Worm (Caenorhabditis elegans) whole organism, L1 larva: Measurements from ENCODE around the gene rgs-3.

Experiments
- C16A3.4 ChIP-seq: fragments of 150-350 bp; optimal IDR thresholded peaks from 2 replicates; lab custom pipeline; 2014; ENCODE audit warnings: missing biosample characterization, missing genetic modification characterization
- aha-1 ChIP-seq: fragments of 150-350 bp; optimal IDR thresholded peaks from 2 replicates; lab custom pipeline; 2014; ENCODE audit warnings: missing biosample characterization, missing genetic modification characterization
- aly-2 ChIP-seq: fragments of 150-350 bp; optimal IDR thresholded peaks from 2 replicates; lab custom pipeline; 2014; ENCODE audit warnings: missing biosample characterization, missing genetic modification characterization
- ama-1 ChIP-seq: fragments of 150-350 bp; optimal IDR thresholded peaks from 2 replicates; lab custom pipeline; 2014
- blmp-1 ChIP-seq: fragments of 150-350 bp; optimal IDR thresholded peaks from 2 replicates; lab custom pipeline; 2014; ENCODE audit warnings: missing biosample characterization, missing genetic modification characterization
- ceh-63 ChIP-seq: fragments of 200-800 bp; sonication (Bioruptor generic); optimal IDR thresholded peaks from 2 replicates; lab custom pipeline; 2018; ENCODE audit warnings: mild to moderate bottlenecking, missing genetic modification characterization, missing compliant biosample characterization
- dpl-1 ChIP-seq, 3 experiments: fragments of 150-350 bp in 2 of 3; sonication (generic microtip) in 1 of 3; optimal IDR thresholded peaks; 2 replicates each; lab custom pipeline; 2014 to 2017; ENCODE audit warnings: missing biosample characterization in 3 of 3, missing genetic modification characterization in 3 of 3, missing genetic modification reagents in 3 of 3
- dsc-1 ChIP-seq: sonication (generic microtip); optimal IDR thresholded peaks from 2 replicates; lab custom pipeline; 2016; ENCODE audit warnings: mild to moderate bottlenecking, missing genetic modification characterization, missing compliant biosample characterization
- efl-1 ChIP-seq, 4 experiments: fragments of 150-350 bp; optimal IDR thresholded peaks in 3 of 4; peaks in 1 of 4; 1 replicate in 1 of 4; 2 replicates in 3 of 4; lab custom pipeline; 2014; ENCODE audit warnings: missing biosample characterization in 2 of 4, missing genetic modification characterization in 2 of 4, missing genetic modification reagents in 2 of 4
- efl-3 ChIP-seq: fragments of 200-800 bp; sonication (Bioruptor generic); optimal IDR thresholded peaks from 2 replicates; lab custom pipeline; 2018; ENCODE audit warnings: mild to moderate bottlenecking, missing genetic modification characterization, missing compliant biosample characterization
- egl-13 ChIP-seq: sonication (generic microtip); optimal IDR thresholded peaks from 2 replicates; lab custom pipeline; 2016; ENCODE audit warnings: missing genotype, missing genetic modification reagents, missing genetic modification characterization, missing compliant biosample characterization
- elt-2 ChIP-seq: sonication (generic microtip); optimal IDR thresholded peaks from 2 replicates; lab custom pipeline; 2016; ENCODE audit warnings: missing genetic modification characterization, mild to moderate bottlenecking, inconsistent platforms, missing compliant biosample characterization, missing genetic modification reagents
- fkh-4 ChIP-seq: sonication (generic microtip); optimal IDR thresholded peaks from 2 replicates; lab custom pipeline; 2016; ENCODE audit warnings: missing compliant biosample characterization, missing genetic modification characterization, borderline replicate concordance
- grh-1 ChIP-seq: fragments of 200-800 bp; sonication (Bioruptor generic); IDR thresholded peaks from 2 replicates; pipeline ENCODE4 v1.3.6; 2022; ENCODE audit warnings: missing genetic modification reagents, missing genetic modification characterization, missing compliant biosample characterization
- jun-1 ChIP-seq: fragments of 150-350 bp; optimal IDR thresholded peaks from 2 replicates; lab custom pipeline; 2014; ENCODE audit warnings: missing biosample characterization, missing genetic modification reagents, missing genetic modification characterization
- lin-13 ChIP-seq: fragments of 150-350 bp; optimal IDR thresholded peaks from 2 replicates; lab custom pipeline; 2014; ENCODE audit warnings: missing biosample characterization, missing genetic modification reagents, missing genetic modification characterization
- lin-14 ChIP-seq: fragments of 200-800 bp; sonication (Bioruptor generic); optimal IDR thresholded peaks from 2 replicates; lab custom pipeline; 2018; ENCODE audit warnings: mild to moderate bottlenecking, missing genetic modification characterization, moderate library complexity, missing compliant biosample characterization
- lin-15B ChIP-seq: fragments of 150-350 bp; sonication (generic microtip); optimal IDR thresholded peaks from 3 replicates; lab custom pipeline; 2014; ENCODE audit warnings: missing biosample characterization, missing genetic modification characterization
- lin-35 ChIP-seq, 2 experiments: fragments of 150-350 bp; optimal IDR thresholded peaks; 2 replicates each; lab custom pipeline; 2014; ENCODE audit warnings: missing biosample characterization in 2 of 2, missing genetic modification characterization in 2 of 2, missing genetic modification reagents in 2 of 2
- lin-39 ChIP-seq: fragments of 150-350 bp; optimal IDR thresholded peaks from 2 replicates; lab custom pipeline; 2014; ENCODE audit warnings: missing biosample characterization, missing genetic modification reagents, missing genetic modification characterization
- lir-3 ChIP-seq: sonication (generic microtip); optimal IDR thresholded peaks from 2 replicates; lab custom pipeline; 2016; ENCODE audit warnings: mild to moderate bottlenecking, missing genetic modification characterization, moderate library complexity, missing compliant biosample characterization; ENCODE audit not compliant: poor library complexity
- lsy-2 ChIP-seq, 2 experiments: fragments of 150-350 bp; optimal IDR thresholded peaks; 2 replicates each; lab custom pipeline; 2014; ENCODE audit warnings: missing biosample characterization in 2 of 2, missing genetic modification characterization in 2 of 2
- mab-9 ChIP-seq: fragments of 200-800 bp; sonication (Bioruptor generic); IDR thresholded peaks from 2 replicates; pipeline ENCODE4 v1.3.6; 2022; ENCODE audit warnings: missing genetic modification reagents, missing genetic modification characterization, missing compliant biosample characterization
- nhr-11 ChIP-seq: fragments of 150-350 bp; optimal IDR thresholded peaks from 2 replicates; lab custom pipeline; 2014; ENCODE audit warnings: missing biosample characterization, missing genetic modification characterization
- nhr-12 ChIP-seq: sonication (generic microtip); optimal IDR thresholded peaks from 2 replicates; lab custom pipeline; 2017; ENCODE audit warnings: missing biosample characterization, missing genetic modification characterization
- nhr-19 ChIP-seq: fragments of 200-800 bp; sonication (Bioruptor generic); conservative IDR thresholded peaks from 2 replicates; pipeline ENCODE4 v1.3.6; 2022; ENCODE audit warnings: missing genetic modification characterization, missing compliant biosample characterization
- nhr-28 ChIP-seq: fragments of 150-350 bp; optimal IDR thresholded peaks from 2 replicates; lab custom pipeline; 2014; ENCODE audit warnings: missing biosample characterization, missing genetic modification characterization
- nhr-47 ChIP-seq: sonication (generic microtip); optimal IDR thresholded peaks from 2 replicates; lab custom pipeline; 2016; ENCODE audit warnings: mild to moderate bottlenecking, missing genetic modification characterization, moderate library complexity, missing compliant biosample characterization
- nhr-71 ChIP-seq: sonication (generic microtip); optimal IDR thresholded peaks from 2 replicates; lab custom pipeline; 2016; ENCODE audit warnings: mild to moderate bottlenecking, missing genetic modification characterization, moderate library complexity, missing compliant biosample characterization
- nhr-77 ChIP-seq: fragments of 150-350 bp; optimal IDR thresholded peaks from 2 replicates; lab custom pipeline; 2014; ENCODE audit warnings: missing biosample characterization, missing genetic modification characterization
- pag-3 ChIP-seq: sonication (generic microtip); optimal IDR thresholded peaks from 2 replicates; lab custom pipeline; 2017; ENCODE audit warnings: missing genetic modification characterization, mild to moderate bottlenecking, missing compliant biosample characterization, antibody characterized with exemption, borderline replicate concordance; ENCODE audit not compliant: insufficient read depth
- pax-3 ChIP-seq: fragments of 200-800 bp; sonication (Bioruptor generic); optimal IDR thresholded peaks from 2 replicates; lab custom pipeline; 2018; ENCODE audit warnings: mild to moderate bottlenecking, missing genetic modification characterization, moderate library complexity, missing compliant biosample characterization
- pqm-1 ChIP-seq: sonication (generic microtip); optimal IDR thresholded peaks from 3 replicates; lab custom pipeline; 2017; ENCODE audit warnings: missing biosample characterization, missing genetic modification characterization
- rnt-1 ChIP-seq: sonication (generic microtip); optimal IDR thresholded peaks from 2 replicates; lab custom pipeline; 2016; ENCODE audit warnings: mild to moderate bottlenecking, missing genetic modification characterization, moderate library complexity, missing compliant biosample characterization
- sptf-1 ChIP-seq: fragments of 150-350 bp; optimal IDR thresholded peaks from 2 replicates; lab custom pipeline; 2014; ENCODE audit warnings: missing biosample characterization, missing genetic modification characterization
- swsn-7 ChIP-seq: sonication (generic microtip); optimal IDR thresholded peaks from 2 replicates; lab custom pipeline; 2016; ENCODE audit warnings: missing genetic modification characterization, missing compliant biosample characterization
- tbx-2 ChIP-seq: sonication (generic microtip); optimal IDR thresholded peaks from 2 replicates; lab custom pipeline; 2016; ENCODE audit warnings: missing genetic modification characterization, missing compliant biosample characterization
- vab-15 ChIP-seq: sonication (generic microtip); optimal IDR thresholded peaks from 2 replicates; lab custom pipeline; 2017; ENCODE audit warnings: missing genotype, mild to moderate bottlenecking, missing genetic modification characterization, missing compliant biosample characterization
- ztf-11 ChIP-seq, 2 experiments: sonication (generic microtip); optimal IDR thresholded peaks; 2 replicates each; lab custom pipeline; 2016 to 2017; ENCODE audit warnings: missing genetic modification characterization in 2 of 2, missing biosample characterization in 1 of 2, missing compliant biosample characterization in 1 of 2
- ztf-4 ChIP-seq: fragments of 150-350 bp; optimal IDR thresholded peaks from 2 replicates; lab custom pipeline; 2014; ENCODE audit warnings: missing biosample characterization, missing genetic modification characterization

rgs-3 gene

ce11 chrII:6122641-6123424, 23.2 kb downstream of the rgs-3 start (continued):
- TF ChIP-seq nhr-19 (GFP tag; lab: Robert Waterston, UW) (no peak), ama-1 (no peak), pqm-1 (tag; lab: Kevin White, UChicago) (peak; percentile 96), efl-1 (optimal IDR thresholded peaks at IDR 0.05; lab: Kevin White, UChicago) (peak; percentile 3 to 34), efl-1 (GFP tag; optimal IDR thresholded peaks at IDR 0.05 in 1 of 2; lab: Kevin White, UChicago) (peak in 1 of 2 experiments; percentile 21), dpl-1 (GFP tag; optimal IDR thresholded peaks at IDR 0.05; lab: Kevin White, UChicago) (peak in 1 of 3 experiments; percentile 30), C16A3.4 (peak; percentile 16), grh-1 (GFP tag; lab: Robert Waterston, UW) (no peak), efl-3 (GFP tag; lab: Kevin White, UChicago) (no peak), nhr-12 (tag; lab: Kevin White, UChicago) (no peak), pax-3 (tag; lab: Kevin White, UChicago) (no peak), nhr-47 (tag; lab: Kevin White, UChicago) (peak; percentile 10), rnt-1 (tag; lab: Kevin White, UChicago) (no peak), fkh-4 (tag; lab: Kevin White, UChicago) (no peak), dsc-1 (tag; lab: Kevin White, UChicago) (no peak), nhr-71 (tag; lab: Kevin White, UChicago) (no peak), sptf-1 (tag; lab: Kevin White, UChicago) (no peak), tbx-2 (no peak), lin-15B (no peak), ztf-4 (tag; lab: Kevin White, UChicago) (no peak), swsn-7 (tag; lab: Kevin White, UChicago) (no peak), vab-15 (tag; lab: Kevin White, UChicago) (no peak)

ce11 chrII:6123513-6123912, 23.9 kb downstream of the rgs-3 start, which contains the start of gene C29H12.2:
C29H12.2 (plus strand) TSS chrII:6123809.
- no peak for TF ChIP-seq swsn-7 (tag; lab: Kevin White, UChicago)
- no peak for TF ChIP-seq nhr-28
- TF ChIP-seq pag-3 (tag; lab: Kevin White, UChicago), result no peak
- TF ChIP-seq lir-3, result no peak
- TF ChIP-seq nhr-11 (tag; lab: Kevin White, UChicago), result no peak
- TF ChIP-seq aly-2 (tag; lab: Kevin White, UChicago), result no peak
- TF ChIP-seq efl-1 (optimal IDR thresholded peaks at IDR 0.05; lab: Kevin White, UChicago), result no peak
- peak; percentile 9 to 32 for TF ChIP-seq efl-1 (GFP tag; optimal IDR thresholded peaks at IDR 0.05 in 1 of 2; lab: Kevin White, UChicago)
- peak; percentile 27 for TF ChIP-seq lin-14 (GFP tag; lab: Kevin White, UChicago)
- TF ChIP-seq, all 84 proteins: peak for 2

ce11 chrII:6125259-6125658, 25.7 kb downstream of the rgs-3 start, which contains the start of gene rars-2:
rars-2 (plus strand) TSS chrII:6125559.
- TF ChIP-seq elt-2 (no peak), ceh-63 (GFP tag; lab: Kevin White, UChicago) (no peak), jun-1 (tag; lab: Kevin White, UChicago) (no peak), lin-13 (no peak), lin-15B (no peak), blmp-1 (tag; lab: Kevin White, UChicago) (no peak), mab-9 (GFP tag; lab: Robert Waterston, UW) (no peak), nhr-77 (tag; lab: Kevin White, UChicago) (no peak), efl-1 (optimal IDR thresholded peaks at IDR 0.05; lab: Kevin White, UChicago) (no peak), efl-1 (GFP tag; optimal IDR thresholded peaks at IDR 0.05 in 1 of 2; lab: Kevin White, UChicago) (no peak), nhr-12 (tag; lab: Kevin White, UChicago) (no peak), nhr-47 (tag; lab: Kevin White, UChicago) (no peak), pag-3 (tag; lab: Kevin White, UChicago) (no peak), aha-1 (tag; lab: Kevin White, UChicago) (no peak), lsy-2 (tag; optimal IDR thresholded peaks at IDR 0.05; lab: Kevin White, UChicago) (no peak), ztf-11 (tag; optimal IDR thresholded peaks at IDR 0.05; lab: Kevin White, UChicago) (no peak), egl-13 (no peak), tbx-2 (no peak), pqm-1 (tag; lab: Kevin White, UChicago) (no peak), lin-35 (GFP tag; optimal IDR thresholded peaks at IDR 0.05; lab: Kevin White, UChicago) (no peak), lin-39 (tag; lab: Kevin White, UChicago) (no peak)
